Fruit fly (Drosophila melanogaster) whole organism, wandering third instar larva: ENCODE results near the gene TBC1d7.

Source experiments
- Abd-B ChIP-seq: fragments of >200 bp; optimal IDR thresholded peaks from 2 replicates; lab custom pipeline; 2017; ENCODE audit warnings: missing biosample characterization, missing genetic modification characterization
- CG32264 ChIP-seq: fragments of 200-800 bp; sonication (Bioruptor generic); optimal IDR thresholded peaks from 2 replicates; lab custom pipeline; 2016; ENCODE audit warnings: missing biosample characterization, missing genetic modification characterization
- CG9705 ChIP-seq: fragments of 200-800 bp; sonication (Bioruptor generic); optimal IDR thresholded peaks from 2 replicates; lab custom pipeline; 2018; ENCODE audit warnings: missing biosample characterization, mild to moderate bottlenecking, missing genetic modification characterization
- CrebA ChIP-seq: fragments of 200-800 bp; sonication (Bioruptor generic); optimal IDR thresholded peaks from 2 replicates; lab custom pipeline; 2016; ENCODE audit warnings: missing biosample characterization, mild to moderate bottlenecking, missing genetic modification characterization, borderline replicate concordance
- Dfd ChIP-seq: fragments of >200 bp; optimal IDR thresholded peaks from 2 replicates; lab custom pipeline; 2017; ENCODE audit warnings: missing biosample characterization, missing genetic modification characterization
- Dif ChIP-seq: fragments of 200-275, 200-300 bp; sonication (Bioruptor generic); optimal IDR thresholded peaks from 2 replicates; lab custom pipeline; 2018; ENCODE audit warnings: missing biosample characterization, missing genetic modification characterization; ENCODE audit not compliant: partially characterized antibody
- GATAd ChIP-seq: sonication (Bioruptor generic); optimal IDR thresholded peaks from 2 replicates; lab custom pipeline; 2016; ENCODE audit warnings: missing biosample characterization, missing genetic modification characterization
- HLH106 ChIP-seq: fragments of 200-800 bp; optimal IDR thresholded peaks from 3 replicates; lab custom pipeline; 2019; ENCODE audit warnings: missing biosample characterization, mild to moderate bottlenecking, missing genetic modification characterization, moderate library complexity
- Hnf4 ChIP-seq: fragments of 200-800 bp; sonication (Bioruptor generic); optimal IDR thresholded peaks from 2 replicates; lab custom pipeline; 2016; ENCODE audit warnings: missing biosample characterization, mild to moderate bottlenecking, missing genetic modification characterization
- Hr78 ChIP-seq: fragments of >200 bp; optimal IDR thresholded peaks from 2 replicates; lab custom pipeline; 2017; ENCODE audit warnings: missing biosample characterization, missing genetic modification characterization
- Hr83 ChIP-seq: fragments of 200-300 bp; sonication (Bioruptor generic); optimal IDR thresholded peaks from 2 replicates; lab custom pipeline; 2016; ENCODE audit warnings: missing biosample characterization, mild to moderate bottlenecking, missing genetic modification characterization, moderate library complexity; ENCODE audit not compliant: poor library complexity, severe bottlenecking
- Jra ChIP-seq: sonication (Bioruptor generic); optimal IDR thresholded peaks from 2 replicates; lab custom pipeline; 2016; ENCODE audit warnings: missing biosample characterization, missing genetic modification characterization
- Mio ChIP-seq: sonication (Bioruptor generic); optimal IDR thresholded peaks from 2 replicates; lab custom pipeline; 2016; ENCODE audit warnings: missing biosample characterization, missing genetic modification characterization
- Myc ChIP-seq: fragments of >200 bp; optimal IDR thresholded peaks from 2 replicates; lab custom pipeline; 2017
- N ChIP-seq: fragments of >200 bp; optimal IDR thresholded peaks from 2 replicates; lab custom pipeline; 2018; ENCODE audit warnings: missing biosample characterization, missing external identifiers, missing genetic modification characterization
- OdsH ChIP-seq: fragments of 200-800 bp; sonication (Bioruptor generic); optimal IDR thresholded peaks from 2 replicates; lab custom pipeline; 2016; ENCODE audit warnings: missing biosample characterization, mild to moderate bottlenecking, missing genetic modification characterization
- Rel ChIP-seq, 2 experiments: fragments of 200-800 bp; sonication (Bioruptor generic) in 1 of 2; optimal IDR thresholded peaks; 2 replicates in 1 of 2; 3 replicates in 1 of 2; lab custom pipeline; 2016 to 2019; ENCODE audit warnings: mild to moderate bottlenecking in 2 of 2, missing biosample characterization in 2 of 2, missing genetic modification characterization in 2 of 2, moderate library complexity in 1 of 2
- Sp1 ChIP-seq: fragments of 200-800 bp; sonication (Bioruptor generic); optimal IDR thresholded peaks from 3 replicates; lab custom pipeline; 2019; ENCODE audit warnings: missing biosample characterization, mild to moderate bottlenecking, missing genetic modification characterization, moderate library complexity
- Vsx2 ChIP-seq: fragments of 200-300, 225-300 bp; sonication (Bioruptor generic); optimal IDR thresholded peaks from 2 replicates; lab custom pipeline; 2018; ENCODE audit warnings: missing biosample characterization, missing genetic modification characterization; ENCODE audit not compliant: partially characterized antibody
- br ChIP-seq: fragments of 200-800 bp; sonication (Bioruptor generic); optimal IDR thresholded peaks from 2 replicates; lab custom pipeline; 2016; ENCODE audit warnings: missing biosample characterization, missing genetic modification characterization
- brk ChIP-seq: fragments of 200-800 bp; sonication (Bioruptor generic); optimal IDR thresholded peaks from 2 replicates; lab custom pipeline; 2016; ENCODE audit warnings: missing biosample characterization, mild to moderate bottlenecking, missing genetic modification characterization
- dl ChIP-seq, 2 experiments: fragments of 175-275, 200-275 bp in 1 of 2; fragments of 200-275 bp in 1 of 2; sonication (Bioruptor generic); optimal IDR thresholded peaks; lab custom pipeline; 2018; ENCODE audit warnings: mild to moderate bottlenecking in 2 of 2, missing biosample characterization in 2 of 2, missing genetic modification characterization in 2 of 2, moderate library complexity in 2 of 2; ENCODE audit not compliant: partially characterized antibody in 2 of 2, insufficient read depth in 1 of 2
- dmrt93B ChIP-seq: fragments of 200-800 bp; sonication (Bioruptor generic); optimal IDR thresholded peaks from 2 replicates; lab custom pipeline; 2018; ENCODE audit warnings: missing biosample characterization, mild to moderate bottlenecking, missing genetic modification characterization
- dsf ChIP-seq: sonication (Bioruptor generic); optimal IDR thresholded peaks from 2 replicates; lab custom pipeline; 2016; ENCODE audit warnings: missing biosample characterization, missing genetic modification characterization, borderline replicate concordance
- ey ChIP-seq: fragments of 200-800 bp; sonication (Bioruptor generic); optimal IDR thresholded peaks from 2 replicates; lab custom pipeline; 2016; ENCODE audit warnings: missing biosample characterization, missing genetic modification characterization
- foxo ChIP-seq, 2 experiments: fragments of 200-800 bp; sonication (Bioruptor generic); optimal IDR thresholded peaks; 2 replicates in 1 of 2; 3 replicates in 1 of 2; lab custom pipeline; 2016 to 2017; ENCODE audit warnings: missing biosample characterization in 2 of 2, missing genetic modification characterization in 2 of 2
- fru ChIP-seq: fragments of 200-800 bp; sonication (Bioruptor generic); optimal IDR thresholded peaks from 3 replicates; lab custom pipeline; 2016; ENCODE audit warnings: missing biosample characterization, mild to moderate bottlenecking, missing genetic modification characterization
- h ChIP-seq: fragments of 200-800 bp; sonication (Bioruptor generic); optimal IDR thresholded peaks from 3 replicates; lab custom pipeline; 2016; ENCODE audit warnings: missing biosample characterization, mild to moderate bottlenecking, missing genetic modification characterization
- jim ChIP-seq: fragments of 175-275, 200-325 bp; sonication (Bioruptor generic); optimal IDR thresholded peaks from 2 replicates; lab custom pipeline; 2016; ENCODE audit warnings: missing biosample characterization, mild to moderate bottlenecking, missing genetic modification characterization
- lola ChIP-seq: fragments of >200 bp; optimal IDR thresholded peaks from 2 replicates; lab custom pipeline; 2017; ENCODE audit warnings: missing biosample characterization, missing genetic modification characterization
- pan ChIP-seq: fragments of >200 bp; optimal IDR thresholded peaks from 2 replicates; lab custom pipeline; 2017
- psq ChIP-seq: fragments of 200-800 bp; sonication (Bioruptor generic); optimal IDR thresholded peaks from 3 replicates; lab custom pipeline; 2017; ENCODE audit warnings: missing biosample characterization, mild to moderate bottlenecking, missing genetic modification characterization, moderate library complexity
- rgr ChIP-seq: fragments of 200-800 bp; sonication (Bioruptor generic); optimal IDR thresholded peaks from 3 replicates; lab custom pipeline; 2016; ENCODE audit warnings: missing biosample characterization, mild to moderate bottlenecking, missing genetic modification characterization
- sage ChIP-seq: fragments of 200-800 bp; sonication (Bioruptor generic); optimal IDR thresholded peaks from 2 replicates; lab custom pipeline; 2016; ENCODE audit warnings: missing biosample characterization, mild to moderate bottlenecking, missing genetic modification characterization
- sv ChIP-seq: fragments of 200-800 bp; sonication (Bioruptor generic); optimal IDR thresholded peaks from 3 replicates; lab custom pipeline; 2016; ENCODE audit warnings: missing biosample characterization, missing genetic modification characterization
- tai ChIP-seq: sonication (Bioruptor generic); optimal IDR thresholded peaks from 2 replicates; lab custom pipeline; 2016; ENCODE audit warnings: missing biosample characterization, missing genetic modification characterization
- usp ChIP-seq: fragments of >200 bp; optimal IDR thresholded peaks from 2 replicates; lab custom pipeline; 2017; ENCODE audit warnings: missing biosample characterization, missing genetic modification characterization
- woc ChIP-seq: sonication (Bioruptor generic); optimal IDR thresholded peaks from 2 replicates; lab custom pipeline; 2016; ENCODE audit warnings: missing biosample characterization, mild to moderate bottlenecking, missing genetic modification characterization

The TBC1d7 gene

DNA sequence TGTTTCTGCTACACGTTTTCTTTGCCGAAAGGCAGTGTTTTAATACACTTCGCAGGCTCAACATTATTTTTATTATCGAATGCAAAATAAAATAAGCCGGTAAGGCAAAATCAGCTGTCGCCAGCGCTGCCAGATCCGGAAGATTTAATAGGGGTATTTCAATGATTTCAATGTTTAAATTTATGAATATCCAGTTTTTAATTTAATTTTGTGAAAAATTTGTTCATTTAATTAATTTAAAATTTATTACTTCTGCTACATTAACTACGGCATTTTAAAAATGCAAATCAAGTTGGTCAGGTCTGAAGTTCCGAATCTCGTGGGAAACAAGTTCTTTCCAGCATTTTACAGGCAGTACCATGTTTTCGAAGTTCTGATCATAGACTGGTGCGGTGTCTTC, 12.7 kb upstream of the TBC1d7 start, which contains the start of gene Slimp (continued):
- peak; percentile 13 for TF ChIP-seq CG9705 (GFP tag; lab: Kevin White, UChicago)
- no peak for TF ChIP-seq lola
- TF ChIP-seq Hr83 (GFP tag; lab: Kevin White, UChicago), result no peak
- TF ChIP-seq ey (GFP tag; lab: Kevin White, UChicago), result peak; percentile 37
- peak; percentile 38 for TF ChIP-seq Hnf4 (GFP tag; lab: Kevin White, UChicago)
- no peak for TF ChIP-seq GATAd
- peak; percentile 19 for TF ChIP-seq psq
- TF ChIP-seq, all 38 proteins: peak for 15

DNA sequence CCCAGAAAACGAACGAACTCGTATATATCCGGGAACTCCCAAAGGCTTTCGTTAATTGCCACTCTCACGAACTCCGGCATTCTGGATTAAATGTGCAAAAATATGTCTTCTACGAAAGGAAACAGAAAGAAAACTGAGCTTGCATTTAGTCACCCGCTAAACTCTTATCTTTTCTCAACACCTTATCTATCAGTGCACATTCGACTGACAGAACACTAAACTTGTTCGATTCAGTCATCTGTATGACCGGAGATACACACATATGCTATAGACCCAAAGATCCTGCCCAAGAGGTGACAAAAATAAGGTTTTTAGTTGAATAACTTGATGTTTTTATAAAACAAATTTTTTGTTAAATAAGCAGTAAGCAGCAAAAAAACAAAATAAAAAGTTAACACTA, 11.4 kb upstream of the TBC1d7 start, which contains the start of gene p38c:
Gene p38c, minus strand, starts transcription at position 101 of the 400 bp plus-strand sequence.
- TF ChIP-seq Rel (GFP tag; optimal IDR thresholded peaks at IDR 0.05; lab: Kevin White, UChicago) (no peak), Rel (tag; optimal IDR thresholded peaks at IDR 0.05; lab: Kevin White, UChicago) (peak; percentile 55), br (GFP tag; lab: Kevin White, UChicago) (no peak), Hr78 (GFP tag; lab: Kevin White, UChicago) (no peak), Jra (GFP tag; lab: Kevin White, UChicago) (no peak), sv (no peak)

DNA sequence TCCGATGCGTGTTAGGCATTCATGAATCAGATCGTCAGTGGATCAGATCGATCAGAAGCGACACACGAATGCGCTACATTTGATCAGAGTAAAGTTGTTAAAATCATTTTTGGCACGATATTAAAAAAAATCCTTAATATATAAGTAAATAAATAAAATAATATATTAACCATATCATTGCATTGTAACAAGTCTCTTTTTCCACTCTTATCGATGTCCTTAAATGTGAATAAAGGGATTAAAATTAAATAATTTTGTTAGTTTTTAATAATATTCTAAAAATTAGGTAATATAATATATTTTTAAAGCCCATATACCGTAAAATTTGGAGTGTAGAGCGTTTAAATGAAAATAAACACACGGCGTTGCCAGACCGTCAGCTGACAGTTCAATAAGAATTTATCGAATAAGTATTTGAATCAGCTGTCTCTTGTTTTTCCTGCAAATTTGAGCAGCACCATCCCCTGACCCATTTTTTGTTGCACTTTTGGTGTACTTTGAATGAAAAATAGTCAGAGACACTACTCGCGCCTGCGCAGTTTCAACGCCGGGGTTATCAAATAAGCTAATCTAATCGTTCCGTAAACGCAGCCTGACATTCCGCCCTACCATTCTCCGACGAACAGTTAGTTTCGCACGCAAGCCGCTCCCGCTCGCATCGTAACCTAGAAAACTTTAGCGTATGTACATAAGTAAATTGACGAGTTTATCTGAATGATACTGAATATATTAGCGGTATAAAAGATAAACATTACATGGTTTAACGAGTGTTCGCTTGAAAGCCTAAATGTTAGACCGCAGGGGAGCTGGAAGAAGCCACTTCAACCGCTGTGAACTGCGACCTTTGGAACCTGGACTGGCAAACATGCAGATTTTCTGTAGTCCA, 9.4 kb upstream of the TBC1d7 start, which contains the start of the genes p38a and CG6178:
Gene p38a, minus strand, starts transcription at position 398 of the 886 bp plus-strand sequence.
Gene CG6178, plus strand, starts transcription at position 424 of the 886 bp plus-strand sequence.
- no peak for TF ChIP-seq Dfd (GFP tag; lab: Kevin White, UChicago)
- TF ChIP-seq h, result peak; percentile 86
- TF ChIP-seq sage, result peak; percentile 65
- no peak for TF ChIP-seq brk
- TF ChIP-seq psq, result peak; percentile 97
- TF ChIP-seq fru (GFP tag; lab: Kevin White, UChicago), result peak; percentile 92
- peak; percentile 55 for TF ChIP-seq woc (GFP tag; lab: Kevin White, UChicago)
- no peak for TF ChIP-seq GATAd
- TF ChIP-seq Vsx2 (GFP tag; lab: Kevin White, UChicago), result no peak
- peak; percentile 85 for TF ChIP-seq br (GFP tag; lab: Kevin White, UChicago)
- TF ChIP-seq rgr (GFP tag; lab: Kevin White, UChicago), result peak; percentile 95
- peak; percentile 99 for TF ChIP-seq Sp1 (GFP tag; lab: Kevin White, UChicago)
- no peak for TF ChIP-seq CrebA (GFP tag; lab: Kevin White, UChicago)
- TF ChIP-seq Abd-B (GFP tag; lab: Kevin White, UChicago), result no peak
- no peak for TF ChIP-seq Hr78 (GFP tag; lab: Kevin White, UChicago)
- peak; percentile 66 for TF ChIP-seq Jra (GFP tag; lab: Kevin White, UChicago)
- no peak for TF ChIP-seq usp
- peak; percentile 37 for TF ChIP-seq Rel (GFP tag; optimal IDR thresholded peaks at IDR 0.05; lab: Kevin White, UChicago)
- TF ChIP-seq Rel (tag; optimal IDR thresholded peaks at IDR 0.05; lab: Kevin White, UChicago), result peak; percentile 86
- TF ChIP-seq lola, result no peak
- TF ChIP-seq dmrt93B (GFP tag; lab: Kevin White, UChicago), result peak; percentile 98
- peak; percentile 73 for TF ChIP-seq ey (GFP tag; lab: Kevin White, UChicago)
- TF ChIP-seq pan (lab: Kevin White, UChicago), result no peak
- no peak for TF ChIP-seq N (GFP tag; lab: Kevin White, UChicago)
- TF ChIP-seq HLH106 (tag; lab: Kevin White, UChicago), result peak; percentile 99
- TF ChIP-seq Mio (GFP tag; lab: Kevin White, UChicago), result peak; percentile 37
- no peak for TF ChIP-seq dl (GFP tag; optimal IDR thresholded peaks at IDR 0.05; lab: Kevin White, UChicago; ENCODE audit: insufficient read depth in 1 of 2, partially characterized antibody in 2 of 2)
- peak; percentile 20 for TF ChIP-seq CG32264 (GFP tag; lab: Kevin White, UChicago)
- TF ChIP-seq Hnf4 (GFP tag; lab: Kevin White, UChicago), result peak; percentile 62
- peak; percentile 94 for TF ChIP-seq OdsH (GFP tag; lab: Kevin White, UChicago)
- TF ChIP-seq jim (GFP tag; lab: Kevin White, UChicago), result no peak
- TF ChIP-seq Myc (lab: Kevin White, UChicago), result peak; percentile 55
- no peak for TF ChIP-seq Dif (GFP tag; lab: Kevin White, UChicago)
- peak; percentile 91 for TF ChIP-seq CG9705 (GFP tag; lab: Kevin White, UChicago)
- TF ChIP-seq sv, result peak; percentile 56
- TF ChIP-seq foxo (GFP tag; optimal IDR thresholded peaks at IDR 0.05; lab: Kevin White, UChicago), result peak in 1 of 2 experiments; percentile 96
- TF ChIP-seq Hr83 (GFP tag; lab: Kevin White, UChicago), result peak; percentile 64
- no peak for TF ChIP-seq tai (GFP tag; lab: Kevin White, UChicago)
- peak; percentile 66 for TF ChIP-seq dsf
